Worm (Caenorhabditis elegans) whole organism, L4/young adult: Measurements from ENCODE around the gene F09G2.2.

Experiments
- W03F9.2 ChIP-seq: fragments of 150-350 bp; optimal IDR thresholded peaks from 2 replicates; lab custom pipeline; 2014; ENCODE audit warnings: missing biosample characterization, missing genetic modification characterization
- dao-5 ChIP-seq: sonication (generic microtip); optimal IDR thresholded peaks from 2 replicates; lab custom pipeline; 2016; ENCODE audit warnings: missing genotype, missing genetic modification characterization, moderate library complexity, missing compliant biosample characterization
- him-1 ChIP-seq: sonication (generic microtip); optimal IDR thresholded peaks from 2 replicates; lab custom pipeline; 2016; ENCODE audit warnings: missing genotype, missing genetic modification reagents, missing genetic modification characterization, missing compliant biosample characterization

DNA sequence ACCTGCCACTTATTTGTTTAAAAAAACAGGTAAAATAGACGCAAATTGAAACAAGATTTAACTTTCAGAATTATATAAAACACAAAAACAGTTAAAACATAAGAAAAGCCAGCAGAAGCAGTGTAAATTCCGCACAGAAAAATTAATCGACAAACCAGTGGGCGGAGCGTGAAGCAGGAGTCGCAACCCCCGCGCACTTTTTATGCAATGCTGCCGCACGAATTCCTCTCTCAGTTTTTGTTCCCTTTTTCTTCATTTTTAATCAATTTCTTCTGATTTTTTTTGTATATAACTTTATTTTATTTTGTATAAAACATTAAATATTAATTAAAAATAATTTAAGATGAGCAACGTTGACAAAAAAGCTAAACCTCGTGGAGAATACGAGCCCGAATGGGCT lies 34.1 kb downstream of the F09G2.2 start, which contains the start of the genes gei-6 and krr-1:
- TF ChIP-seq W03F9.2 (tag; lab: Kevin White, UChicago) (peak; percentile 33), him-1 (tag; lab: Kevin White, UChicago) (no peak), dao-5 (no peak)
